Worm (Caenorhabditis elegans): ENCODE measurements around the gene str-20.

Gene str-20

DNA sequence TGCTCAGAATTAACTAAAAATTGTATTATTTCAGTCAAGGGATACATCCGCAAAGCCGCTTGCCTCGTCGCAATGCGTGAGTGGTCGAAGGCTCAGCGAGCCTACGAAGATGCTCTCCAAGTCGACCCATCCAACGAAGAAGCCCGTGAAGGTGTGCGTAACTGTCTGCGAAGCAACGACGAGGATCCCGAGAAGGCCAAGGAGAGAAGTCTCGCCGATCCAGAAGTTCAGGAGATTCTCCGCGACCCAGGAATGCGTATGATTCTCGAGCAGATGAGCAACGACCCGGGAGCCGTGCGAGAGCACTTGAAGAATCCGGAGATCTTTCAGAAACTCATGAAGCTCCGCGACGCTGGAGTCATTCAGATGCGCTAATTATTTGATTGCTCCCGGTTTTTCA lies 18.1 kb downstream of the str-20 start:
- TF ChIP-seq drap-1 (GFP tag; optimal IDR thresholded peaks at IDR 0.05) (no peak), snpc-4 (tag; optimal IDR thresholded peaks at IDR 0.05) (no peak), pha-4 (tag; optimal IDR thresholded peaks at IDR 0.05) (no peak), nhr-12 (tag; optimal IDR thresholded peaks at IDR 0.05) (no peak), lin-13 (tag; optimal IDR thresholded peaks at IDR 0.05) (no peak), nhr-28 (tag; optimal IDR thresholded peaks at IDR 0.05) (no peak), bed-3 (GFP tag; optimal IDR thresholded peaks at IDR 0.05) (no peak), zip-8 (tag; optimal IDR thresholded peaks at IDR 0.05) (no peak), lin-32 (GFP tag; optimal IDR thresholded peaks at IDR 0.05) (no peak), flh-1 (GFP tag; optimal IDR thresholded peaks at IDR 0.05) (no peak), mls-2 (tag; optimal IDR thresholded peaks at IDR 0.05) (no peak), elt-1 (tag; optimal IDR thresholded peaks at IDR 0.05; ENCODE audit: borderline replicate concordance, insufficient read depth) (no peak), cnd-1 (tag; optimal IDR thresholded peaks at IDR 0.05) (no peak), tbx-8 (GFP tag; optimal IDR thresholded peaks at IDR 0.05) (no peak)

- TF ChIP-seq mep-1 (tag; optimal IDR thresholded peaks at IDR 0.05) (peak; percentile 16), pha-4 (tag; optimal IDR thresholded peaks at IDR 0.05) (no peak), lin-13 (tag; optimal IDR thresholded peaks at IDR 0.05) (no peak)
Observed at ce11 chrV:774875-775359, 18.6 kb downstream of the str-20 start, which contains the start of gene srbc-58. srbc-58 (plus strand) TSS chrV:774995.

DNA sequence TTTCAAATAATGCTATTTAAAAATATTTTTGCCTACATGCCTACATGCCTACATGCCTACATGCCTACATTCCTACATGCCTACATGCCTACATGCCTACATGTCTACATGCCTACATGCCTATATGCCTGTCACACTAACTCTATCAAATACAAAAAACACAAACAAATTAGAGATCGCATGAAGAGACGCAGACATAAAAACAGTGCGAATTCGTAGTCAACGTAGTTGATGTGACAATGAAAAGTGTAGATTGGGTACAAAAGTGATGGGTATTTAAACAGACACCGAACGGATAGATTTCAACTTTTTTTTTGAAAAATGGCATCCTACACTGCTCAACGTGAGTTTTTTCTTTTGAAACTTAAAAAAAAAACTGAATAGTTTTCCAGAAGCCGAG lies 21.0 kb downstream of the str-20 start, which contains the start of gene R09E12.9:
TSS of gene R09E12.9 (plus strand) at position 316 of the 400 bp plus-strand sequence.
- TF ChIP-seq blmp-1 (tag; optimal IDR thresholded peaks at IDR 0.05) (no peak), nhr-28 (tag; optimal IDR thresholded peaks at IDR 0.05) (peak; percentile 83)

ce11 chrV:778339-778738 lies 22.1 kb downstream of the str-20 start, which contains the start of gene srbc-59:
srbc-59 (plus strand) TSS chrV:778639.
- TF ChIP-seq M03D4.4 (tag; optimal IDR thresholded peaks at IDR 0.05) (no peak), ceh-39 (tag; optimal IDR thresholded peaks at IDR 0.05) (no peak), unc-62 (GFP tag; optimal IDR thresholded peaks at IDR 0.05) (no peak), elt-3 (tag; optimal IDR thresholded peaks at IDR 0.05) (no peak), pha-4 (tag; optimal IDR thresholded peaks at IDR 0.05) (no peak)

DNA sequence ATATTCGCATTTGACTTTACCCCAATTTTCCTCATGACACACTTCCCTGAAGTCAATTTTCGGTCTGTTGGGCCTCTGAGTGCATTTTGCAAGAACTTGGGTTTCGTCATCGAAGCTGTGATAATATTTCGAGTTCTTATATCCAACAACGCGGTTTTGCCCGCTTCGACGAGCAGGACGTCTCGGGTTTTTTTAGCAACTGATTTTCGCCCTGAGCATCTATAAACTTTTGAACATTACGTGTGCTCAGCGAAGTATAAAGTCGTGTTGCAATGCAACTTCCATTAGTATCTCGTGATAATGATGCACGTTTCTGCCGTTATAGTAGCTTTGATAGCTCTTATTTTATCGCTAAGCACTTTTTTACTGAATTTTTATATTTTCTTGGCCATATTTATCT lies 23.7 kb downstream of the str-20 start, which contains the start of gene srbc-60:
TSS of gene srbc-60 (plus strand) at position 301 of the 400 bp plus-strand sequence.
- TF ChIP-seq ceh-43 (GFP tag; optimal IDR thresholded peaks at IDR 0.05) (no peak), ztf-11 (tag; optimal IDR thresholded peaks at IDR 0.05) (no peak), ceh-39 (tag; optimal IDR thresholded peaks at IDR 0.05) (no peak), lin-32 (GFP tag; optimal IDR thresholded peaks at IDR 0.05) (no peak), nhr-237 (tag; optimal IDR thresholded peaks at IDR 0.05) (no peak), nhr-2 (tag; optimal IDR thresholded peaks at IDR 0.05) (no peak), M03D4.4 (tag; optimal IDR thresholded peaks at IDR 0.05) (no peak), sem-2 (GFP tag; optimal IDR thresholded peaks at IDR 0.05) (no peak), nhr-12 (tag; optimal IDR thresholded peaks at IDR 0.05) (no peak), nhr-28 (tag; optimal IDR thresholded peaks at IDR 0.05) (no peak), flh-1 (GFP tag; optimal IDR thresholded peaks at IDR 0.05) (no peak), mls-2 (tag; optimal IDR thresholded peaks at IDR 0.05) (no peak), unc-39 (tag; optimal IDR thresholded peaks at IDR 0.05) (no peak), ceh-83 (GFP tag; optimal IDR thresholded peaks at IDR 0.05) (no peak), bed-3 (GFP tag; optimal IDR thresholded peaks at IDR 0.05) (no peak)

DNA sequence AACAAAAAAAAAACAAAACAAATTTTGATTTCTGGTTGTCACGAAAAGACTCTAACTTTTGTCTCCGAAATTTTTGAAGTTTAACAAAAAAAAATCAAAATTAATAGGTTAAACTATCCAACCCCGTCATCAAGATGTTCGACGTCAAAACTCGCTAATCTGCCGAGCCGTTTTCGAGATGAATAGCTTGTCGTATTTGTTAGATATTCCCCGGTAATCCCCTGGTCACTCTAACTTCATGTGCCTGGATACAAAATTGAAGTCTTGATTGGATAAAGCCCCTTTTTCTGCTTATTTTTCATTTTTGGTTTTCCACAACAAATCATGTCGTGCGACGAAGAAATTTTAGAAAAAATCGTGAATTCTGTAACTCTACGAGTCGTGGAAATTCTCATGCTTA lies 26.2 kb downstream of the str-20 start, which contains the start of gene srab-16:
TSS of gene srab-16 (plus strand) at position 301 of the 400 bp plus-strand sequence.
- no peak for TF ChIP-seq flh-1 (GFP tag; optimal IDR thresholded peaks at IDR 0.05)
- no peak for TF ChIP-seq lsy-2 (tag; optimal IDR thresholded peaks at IDR 0.05)
- no peak for TF ChIP-seq unc-62 (GFP tag; optimal IDR thresholded peaks at IDR 0.05)
- no peak for TF ChIP-seq sptf-1 (tag; optimal IDR thresholded peaks at IDR 0.05)
- TF ChIP-seq tbx-8 (GFP tag; optimal IDR thresholded peaks at IDR 0.05) = no peak
- no peak for TF ChIP-seq unc-39 (tag; optimal IDR thresholded peaks at IDR 0.05)
- no peak for TF ChIP-seq unc-120 (tag; optimal IDR thresholded peaks at IDR 0.05; ENCODE audit: poor library complexity, severe bottlenecking)
